Fruit fly (Drosophila melanogaster): ENCODE measurements around the gene mus312.

- TF ChIP-seq psq (optimal IDR thresholded peaks at IDR 0.05) (no peak), pan (optimal IDR thresholded peaks at IDR 0.05) (no peak), CG8478 (optimal IDR thresholded peaks at IDR 0.05) (no peak), Dll (optimal IDR thresholded peaks at IDR 0.05) (no peak), usp (GFP tag; optimal IDR thresholded peaks at IDR 0.05) (no peak)
Measured at dm6 chr3L:7346951-7347350, 18.0 kb downstream of the mus312 start, which contains the start of gene CG14834.

All from whole organism.